Fruit fly (Drosophila melanogaster) whole organism, embryonic: ENCODE data around the gene ckd.

Source experiments
- Bgb ChIP-seq: fragments of 200-800 bp; sonication (Bioruptor generic); IDR thresholded peaks from 2 replicates; pipeline ENCODE4 v1.3.6; 2022; ENCODE audit warnings: missing biosample characterization, missing genetic modification characterization; ENCODE audit not compliant: partially characterized antibody
- C15 ChIP-seq: fragments of 200-800 bp; sonication (Bioruptor generic); IDR thresholded peaks from 3 replicates; pipeline ENCODE4 v1.3.6; 2022; ENCODE audit warnings: missing biosample characterization, missing genetic modification characterization
- CG10565 ChIP-seq: fragments of 200-800 bp; sonication (Bioruptor generic); optimal IDR thresholded peaks from 3 replicates; lab custom pipeline; 2016; ENCODE audit warnings: missing biosample characterization, mild to moderate bottlenecking, missing genetic modification characterization
- CG11723 ChIP-seq: fragments of 200-800 bp; sonication (Bioruptor generic); optimal IDR thresholded peaks from 2 replicates; lab custom pipeline; 2017; ENCODE audit warnings: missing biosample characterization, mild to moderate bottlenecking, missing genetic modification characterization
- CG13424 ChIP-seq: fragments of 200-800 bp; sonication (Bioruptor generic); optimal IDR thresholded peaks from 2 replicates; lab custom pipeline; 2019; ENCODE audit warnings: missing biosample characterization, mild to moderate bottlenecking, missing genetic modification characterization, moderate library complexity
- CG14710 ChIP-seq: fragments of 200-800 bp; sonication (Bioruptor generic); optimal IDR thresholded peaks from 3 replicates; lab custom pipeline; 2019; ENCODE audit warnings: missing biosample characterization, mild to moderate bottlenecking, missing genetic modification characterization, moderate library complexity
- CG14965 ChIP-seq: fragments of 200-800 bp; sonication (Bioruptor generic); optimal IDR thresholded peaks from 2 replicates; lab custom pipeline; 2016; ENCODE audit warnings: missing biosample characterization, missing genetic modification characterization, borderline replicate concordance
- CG1603 ChIP-seq: fragments of 200-800 bp; sonication (Bioruptor generic); optimal IDR thresholded peaks from 2 replicates; lab custom pipeline; 2019; ENCODE audit warnings: missing biosample characterization, mild to moderate bottlenecking, missing genetic modification characterization, moderate library complexity
- CG16863 ChIP-seq: fragments of 200-800 bp; sonication (Bioruptor generic); optimal IDR thresholded peaks from 3 replicates; lab custom pipeline; 2016; ENCODE audit warnings: missing biosample characterization, missing genetic modification characterization
- CG18476 ChIP-seq: fragments of 200-800 bp; sonication (Bioruptor generic); optimal IDR thresholded peaks from 2 replicates; lab custom pipeline; 2016; ENCODE audit warnings: missing biosample characterization, mild to moderate bottlenecking, missing genetic modification characterization
- CG2202 ChIP-seq: fragments of 200-800 bp; sonication (Bioruptor generic); optimal IDR thresholded peaks from 2 replicates; lab custom pipeline; 2018; ENCODE audit warnings: missing biosample characterization, mild to moderate bottlenecking, missing genetic modification characterization
- CG2712 ChIP-seq: fragments of 200-800 bp; optimal IDR thresholded peaks from 3 replicates; lab custom pipeline; 2019; ENCODE audit warnings: missing biosample characterization, mild to moderate bottlenecking, missing genetic modification characterization, moderate library complexity
- CG31388 ChIP-seq: fragments of 200-800 bp; sonication (Bioruptor generic); optimal IDR thresholded peaks from 2 replicates; lab custom pipeline; 2016; ENCODE audit warnings: missing biosample characterization, missing genetic modification characterization
- CG3163 ChIP-seq: fragments of 200-800 bp; sonication (Bioruptor generic); optimal IDR thresholded peaks from 3 replicates; lab custom pipeline; 2016; ENCODE audit warnings: missing biosample characterization, missing genetic modification characterization
- CG34422 ChIP-seq: fragments of 200-800 bp; sonication (Bioruptor generic); IDR thresholded peaks from 3 replicates; pipeline ENCODE4 v1.3.6; 2022; ENCODE audit warnings: missing biosample characterization, missing genetic modification characterization
- CG4404 ChIP-seq: fragments of 200-800 bp; sonication (Bioruptor generic); IDR thresholded peaks from 2 replicates; pipeline ENCODE4 v1.3.6; 2022; ENCODE audit warnings: missing biosample characterization, missing genetic modification characterization
- CG4707 ChIP-seq: fragments of 200-800 bp; sonication (Bioruptor generic); optimal IDR thresholded peaks from 2 replicates; lab custom pipeline; 2018; ENCODE audit warnings: missing biosample characterization, mild to moderate bottlenecking, missing genetic modification characterization, moderate library complexity
- CG5245 ChIP-seq: fragments of 200-800 bp; sonication (Bioruptor generic); optimal IDR thresholded peaks from 3 replicates; lab custom pipeline; 2016; ENCODE audit warnings: missing biosample characterization, missing genetic modification characterization
- CG6175 ChIP-seq: fragments of 200-800 bp; sonication (Bioruptor generic); IDR thresholded peaks from 3 replicates; pipeline ENCODE4 v1.3.6; 2022; ENCODE audit warnings: missing biosample characterization, missing genetic modification characterization
- CG6654 ChIP-seq: fragments of 200-800 bp; sonication (Bioruptor generic); optimal IDR thresholded peaks from 2 replicates; lab custom pipeline; 2017; ENCODE audit warnings: missing biosample characterization, mild to moderate bottlenecking, missing genetic modification characterization
- CG7963 ChIP-seq: fragments of 200-800 bp; sonication (Bioruptor generic); IDR thresholded peaks from 3 replicates; pipeline ENCODE4 v1.3.6; 2022; ENCODE audit warnings: missing biosample characterization, missing genetic modification characterization; ENCODE audit not compliant: partially characterized antibody
- CG7987 ChIP-seq: fragments of 200-800 bp; sonication (Bioruptor generic); optimal IDR thresholded peaks from 2 replicates; lab custom pipeline; 2018; ENCODE audit warnings: missing biosample characterization, mild to moderate bottlenecking, missing genetic modification characterization, moderate library complexity
- CG9932 ChIP-seq: fragments of 200-800 bp; sonication (Bioruptor generic); IDR thresholded peaks from 2 replicates; pipeline ENCODE4 v1.3.6; 2022; ENCODE audit warnings: missing biosample characterization, missing genetic modification characterization
- CrebB ChIP-seq: fragments of 200-800 bp; sonication (Bioruptor generic); optimal IDR thresholded peaks from 3 replicates; lab custom pipeline; 2018; ENCODE audit warnings: missing biosample characterization, mild to moderate bottlenecking, missing genetic modification characterization
- Dll ChIP-seq: fragments of 200-800 bp; sonication (Bioruptor generic); IDR thresholded peaks from 4 replicates; pipeline ENCODE4 v1.3.6; 2022; ENCODE audit warnings: missing biosample characterization, missing genetic modification characterization; ENCODE audit not compliant: partially characterized antibody
- ERR ChIP-seq: fragments of 200-800 bp; sonication (Bioruptor generic); optimal IDR thresholded peaks from 2 replicates; lab custom pipeline; 2016; ENCODE audit warnings: missing biosample characterization, missing genetic modification characterization
- Eip74EF ChIP-seq, 2 experiments: fragments of 200-800 bp in 1 of 2; fragments of >200 bp in 1 of 2; sonication (Bioruptor generic) in 1 of 2; optimal IDR thresholded peaks; 2 replicates each; lab custom pipeline; 2017 to 2019; ENCODE audit warnings: missing biosample characterization in 2 of 2, missing genetic modification characterization in 2 of 2, mild to moderate bottlenecking in 1 of 2, moderate library complexity in 1 of 2
- HLH3B ChIP-seq: fragments of 200-800 bp; sonication (Bioruptor generic); IDR thresholded peaks from 2 replicates; pipeline ENCODE4 v1.3.6; 2022; ENCODE audit warnings: missing biosample characterization, missing genetic modification characterization
- HLH54F ChIP-seq: fragments of 200-800 bp; sonication (Bioruptor generic); optimal IDR thresholded peaks from 3 replicates; lab custom pipeline; 2016; ENCODE audit warnings: missing biosample characterization, missing genetic modification characterization
- Med ChIP-seq: fragments of 200-800 bp; sonication (Bioruptor generic); peaks from one replicate; lab custom pipeline; 2016; ENCODE audit warnings: missing biosample characterization, missing genetic modification characterization, mild to moderate bottlenecking, inconsistent platforms, moderate library complexity
- Meics ChIP-seq: fragments of 200-800 bp; sonication (Bioruptor generic); optimal IDR thresholded peaks from 2 replicates; lab custom pipeline; 2017; ENCODE audit warnings: missing biosample characterization, mild to moderate bottlenecking, missing genetic modification characterization
- NC2α ChIP-seq: fragments of 200-800 bp; sonication (Bioruptor generic); optimal IDR thresholded peaks from 2 replicates; lab custom pipeline; 2016; ENCODE audit warnings: missing biosample characterization, missing genetic modification characterization
- NK7.1 ChIP-seq: fragments of 200-800 bp; sonication (Bioruptor generic); optimal IDR thresholded peaks from 3 replicates; lab custom pipeline; 2016; ENCODE audit warnings: missing biosample characterization, missing genetic modification characterization
- ap ChIP-seq: fragments of 200-800 bp; sonication (Bioruptor generic); IDR thresholded peaks from 2 replicates; pipeline ENCODE4 v1.3.6; 2022; ENCODE audit warnings: missing biosample characterization, missing genetic modification characterization
- bbx ChIP-seq: fragments of 200-800 bp; sonication (Bioruptor generic); IDR thresholded peaks from 2 replicates; pipeline ENCODE4 v1.3.6; 2022; ENCODE audit warnings: missing biosample characterization, missing genetic modification characterization; ENCODE audit not compliant: partially characterized antibody
- bowl ChIP-seq: fragments of 200-800 bp; sonication (Bioruptor generic); IDR thresholded peaks from 2 replicates; pipeline ENCODE4 v1.3.6; 2022; ENCODE audit warnings: missing biosample characterization, missing genetic modification characterization
- cg ChIP-seq: fragments of 200-800 bp; sonication (Bioruptor generic); optimal IDR thresholded peaks from 3 replicates; lab custom pipeline; 2019; ENCODE audit warnings: missing biosample characterization, mild to moderate bottlenecking, missing genetic modification characterization, moderate library complexity
- da ChIP-seq: fragments of 200-800 bp; sonication (Bioruptor generic); optimal IDR thresholded peaks from 2 replicates; lab custom pipeline; 2016; ENCODE audit warnings: missing biosample characterization, missing genetic modification characterization
- dati ChIP-seq: fragments of 200-800 bp; sonication (Bioruptor generic); IDR thresholded peaks from 2 replicates; pipeline ENCODE4 v1.3.6; 2022; ENCODE audit warnings: missing biosample characterization, missing genetic modification characterization
- gem ChIP-seq: fragments of 200-800 bp; sonication (Bioruptor generic); optimal IDR thresholded peaks from 2 replicates; lab custom pipeline; 2019; ENCODE audit warnings: missing biosample characterization, mild to moderate bottlenecking, missing genetic modification characterization, moderate library complexity
- h ChIP-seq: fragments of >200 bp; optimal IDR thresholded peaks from 2 replicates; lab custom pipeline; 2017
- kni ChIP-seq: fragments of 200-800 bp; sonication (Bioruptor generic); optimal IDR thresholded peaks from 3 replicates; lab custom pipeline; 2017; ENCODE audit warnings: mild to moderate bottlenecking, missing biosample characterization, missing genetic modification reagents, missing genetic modification characterization
- knrl ChIP-seq: fragments of 200-800 bp; sonication (Bioruptor generic); IDR thresholded peaks from 3 replicates; pipeline ENCODE4 v1.3.6; 2022; ENCODE audit warnings: missing biosample characterization, missing genetic modification characterization; ENCODE audit not compliant: partially characterized antibody
- maf-S ChIP-seq: fragments of 200-800 bp; sonication (Bioruptor generic); optimal IDR thresholded peaks from 2 replicates; lab custom pipeline; 2016; ENCODE audit warnings: missing biosample characterization, missing genetic modification characterization
- p53 ChIP-seq: fragments of 200-800 bp; sonication (Bioruptor generic); optimal IDR thresholded peaks from 2 replicates; lab custom pipeline; 2016; ENCODE audit warnings: missing biosample characterization, missing genetic modification characterization
- peb ChIP-seq: fragments of 200-800 bp; sonication (Bioruptor generic); IDR thresholded peaks from 2 replicates; pipeline ENCODE4 v1.3.6; 2022; ENCODE audit warnings: missing biosample characterization, missing genetic modification characterization
- repo ChIP-seq: fragments of 200-800 bp; sonication (Bioruptor generic); optimal IDR thresholded peaks from 2 replicates; lab custom pipeline; 2016; ENCODE audit warnings: missing biosample characterization, missing genetic modification characterization
- sens ChIP-seq: fragments of 200-800 bp; sonication (Bioruptor generic); peaks from one replicate; lab custom pipeline; 2016; ENCODE audit warnings: missing biosample characterization, missing genetic modification characterization
- slp2 ChIP-seq: fragments of 200-800 bp; sonication (Bioruptor generic); optimal IDR thresholded peaks from 2 replicates; lab custom pipeline; 2016; ENCODE audit warnings: missing biosample characterization, missing genetic modification characterization
- sqz ChIP-seq: fragments of 200-800 bp; sonication (Bioruptor generic); optimal IDR thresholded peaks from 3 replicates; lab custom pipeline; 2018; ENCODE audit warnings: missing biosample characterization, mild to moderate bottlenecking, missing genetic modification characterization
- wek ChIP-seq: fragments of 200-800 bp; sonication (Bioruptor generic); optimal IDR thresholded peaks from 3 replicates; lab custom pipeline; 2018; ENCODE audit warnings: missing biosample characterization, mild to moderate bottlenecking, missing genetic modification characterization, moderate library complexity

The ckd gene

dm6 chr3L:3300345-3300744 lies 42.7 kb downstream of the ckd start (continued):
- TF ChIP-seq NC2α (GFP tag; lab: Kevin White, UChicago) (no peak), sqz (peak; percentile 74), NK7.1 (GFP tag; lab: Kevin White, UChicago) (peak; percentile 30), cg (GFP tag; lab: Kevin White, UChicago) (no peak), bbx (GFP tag; lab: Robert Waterston, UW) (no peak), CG18476 (GFP tag; lab: Kevin White, UChicago) (peak; percentile 30), CG10565 (GFP tag; lab: Kevin White, UChicago) (no peak), CG31388 (GFP tag; lab: Kevin White, UChicago) (no peak), slp2 (GFP tag; lab: Kevin White, UChicago) (peak; percentile 66), CG11723 (GFP tag; lab: Kevin White, UChicago) (no peak), knrl (GFP tag; lab: Robert Waterston, UW) (no peak), CG9932 (no peak; the same call in 1 of the 2 replicates), ERR (GFP tag; lab: Kevin White, UChicago) (no peak), ap (peak; percentile 61), h (lab: Kevin White, UChicago) (no peak), CG2712 (tag; lab: Kevin White, UChicago) (peak; percentile 73), CG7963 (GFP tag; lab: Robert Waterston, UW) (no peak), CG6175 (GFP tag; lab: Robert Waterston, UW) (0 out of 3 replicates have a peak, but pooled peaks have one; percentile 26), CG14710 (tag; lab: Kevin White, UChicago) (peak; percentile 60), gem (tag; lab: Kevin White, UChicago) (peak; percentile 81), CrebB (tag; lab: Kevin White, UChicago) (no peak), Eip74EF (GFP tag; optimal IDR thresholded peaks at IDR 0.05; lab: Kevin White, UChicago) (peak in 1 of 2 experiments; percentile 40), CG16863 (GFP tag; lab: Kevin White, UChicago) (peak; percentile 40), sens (GFP tag; lab: Kevin White, UChicago) (peak; percentile 94), maf-S (GFP tag; lab: Kevin White, UChicago) (no peak), Bgb (GFP tag; lab: Robert Waterston, UW) (no peak), dati (GFP tag; lab: Robert Waterston, UW) (peak; percentile 28; the same call in 1 of the 2 replicates), CG6654 (GFP tag; lab: Kevin White, UChicago) (no peak), HLH54F (GFP tag; lab: Kevin White, UChicago) (no peak), Med (GFP tag; lab: Kevin White, UChicago) (peak; percentile 85), CG14965 (GFP tag; lab: Kevin White, UChicago) (peak; percentile 31), CG1603 (tag; lab: Kevin White, UChicago) (peak; percentile 78), CG3163 (GFP tag; lab: Kevin White, UChicago) (no peak), da (GFP tag; lab: Kevin White, UChicago) (no peak), CG7987 (GFP tag; lab: Kevin White, UChicago) (peak; percentile 19), p53 (GFP tag; lab: Kevin White, UChicago) (no peak), kni (GFP tag; lab: Kevin White, UChicago) (peak; percentile 11), CG4707 (no peak), CG5245 (GFP tag; lab: Kevin White, UChicago) (peak; percentile 47), CG34422 (peak; percentile 63; the same call in 1 of the 3 replicates), peb (GFP tag; lab: Robert Waterston, UW) (0 out of 2 replicates have a peak, but pooled peaks have one; percentile 10), C15 (GFP tag; lab: Robert Waterston, UW) (0 out of 3 replicates have a peak, but pooled peaks have one; percentile 55), repo (peak; percentile 55), CG2202 (no peak), bowl (GFP tag; lab: Robert Waterston, UW) (no peak), CG4404 (GFP tag; lab: Robert Waterston, UW) (0 out of 2 replicates have a peak, but pooled peaks have one; percentile 29), HLH3B (GFP tag; lab: Robert Waterston, UW) (peak; percentile 76), Meics (GFP tag; lab: Kevin White, UChicago) (no peak), wek (GFP tag; lab: Kevin White, UChicago) (peak; percentile 19), CG13424 (peak; percentile 55), Dll (no peak)
